Worm (Caenorhabditis elegans): ENCODE data around the gene F25E5.16.
A peak's percentile ranks its signal among the peaks of the same experiment; 100 is the strongest.

F25E5.16 gene

ce11 chrV:7413107-7413774, 24.8 kb upstream of the F25E5.16 start, which contains the start of gene F18E3.11 (continued):
- TF ChIP-seq elt-2 (tag; optimal IDR thresholded peaks at IDR 0.05) (no peak), efl-1 (optimal IDR thresholded peaks at IDR 0.05) (no peak), efl-1 (GFP tag; optimal IDR thresholded peaks at IDR 0.05 in 1 of 2) (peak in 1 of 2 experiments; percentile 91), snu-23 (GFP tag; optimal IDR thresholded peaks at IDR 0.05) (peak; percentile 69), tbx-2 (tag; optimal IDR thresholded peaks at IDR 0.05) (peak; percentile 47), elt-3 (tag; optimal IDR thresholded peaks at IDR 0.05) (peak in 3 of 6 experiments; percentile 31 to 88 (median 60)), hpl-2 (GFP tag; optimal IDR thresholded peaks at IDR 0.05) (no peak), zag-1 (tag; optimal IDR thresholded peaks at IDR 0.05) (no peak), nhr-71 (tag; optimal IDR thresholded peaks at IDR 0.05) (peak; percentile 74), nhr-90 (tag; optimal IDR thresholded peaks at IDR 0.05; ENCODE audit: poor library complexity) (no peak), unc-130 (tag; optimal IDR thresholded peaks at IDR 0.05) (peak; percentile 16), xbp-1 (tag; optimal IDR thresholded peaks at IDR 0.05) (no peak), aha-1 (tag; optimal IDR thresholded peaks at IDR 0.05) (no peak), nhr-20 (tag; optimal IDR thresholded peaks at IDR 0.05) (peak; percentile 88), C16A3.4 (tag; optimal IDR thresholded peaks at IDR 0.05) (no peak)

ce11 chrV:7414909-7415308, 23.2 kb upstream of the F25E5.16 start, which contains the start of gene F18E3.12:
F18E3.12 (plus strand) TSS chrV:7414985.
- TF ChIP-seq alr-1 (tag; optimal IDR thresholded peaks at IDR 0.05; ENCODE audit: borderline replicate concordance) = no peak
- TF ChIP-seq ceh-8 (GFP tag; optimal IDR thresholded peaks at IDR 0.05) = no peak
- peak in 1 of 2 experiments; percentile 12 for TF ChIP-seq lin-35 (GFP tag; optimal IDR thresholded peaks at IDR 0.05)
- TF ChIP-seq snu-23 (GFP tag; optimal IDR thresholded peaks at IDR 0.05) = no peak
- TF ChIP-seq zip-4 (GFP tag; optimal IDR thresholded peaks at IDR 0.05) = no peak
- no peak for TF ChIP-seq C04F5.9 (tag; optimal IDR thresholded peaks at IDR 0.05)

DNA sequence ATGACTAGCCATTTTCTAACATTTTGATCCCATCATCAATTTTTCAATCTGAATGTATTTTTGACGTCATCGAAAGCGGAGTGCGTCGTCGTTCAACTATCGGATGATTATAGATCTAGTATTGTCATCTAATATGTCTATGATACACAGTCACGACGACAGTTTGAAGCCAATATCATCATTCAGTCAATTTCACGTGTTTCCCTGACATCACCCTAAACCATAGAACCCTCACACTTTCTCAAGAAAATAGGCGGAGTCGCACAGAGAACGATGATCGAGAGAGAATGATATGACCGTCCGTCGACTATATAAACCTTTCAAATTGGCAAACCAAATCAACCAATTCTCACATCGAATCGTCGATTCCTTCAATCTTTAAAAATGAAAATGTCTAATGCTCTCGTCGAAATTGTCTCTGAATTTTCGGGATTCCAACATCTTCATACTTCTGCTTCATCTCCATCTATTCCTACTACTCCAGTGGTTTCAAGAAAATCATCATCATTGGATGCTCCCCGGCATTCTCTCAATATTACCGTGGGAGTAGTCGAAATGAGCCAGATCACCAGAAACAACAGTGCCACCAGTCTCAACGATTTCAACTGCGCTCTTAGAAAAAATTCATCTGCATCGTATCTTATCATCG, 22.2 kb upstream of the F25E5.16 start, which contains the start of gene F18E3.13:
TSS of gene F18E3.13 (plus strand) at position 385 of the 649 bp plus-strand sequence.
- TF ChIP-seq unc-62 (GFP tag; optimal IDR thresholded peaks at IDR 0.05) (no peak), ceh-8 (GFP tag; optimal IDR thresholded peaks at IDR 0.05) (no peak), blmp-1 (tag; optimal IDR thresholded peaks at IDR 0.05) (peak; percentile 90), lin-35 (GFP tag; optimal IDR thresholded peaks at IDR 0.05) (peak in 1 of 2 experiments; percentile 69), snu-23 (GFP tag; optimal IDR thresholded peaks at IDR 0.05) (peak; percentile 74), nhr-90 (tag; optimal IDR thresholded peaks at IDR 0.05; ENCODE audit: poor library complexity) (peak; percentile 78), ztf-4 (tag; optimal IDR thresholded peaks at IDR 0.05) (peak; percentile 50), aly-2 (tag; optimal IDR thresholded peaks at IDR 0.05) (no peak), lir-3 (tag; optimal IDR thresholded peaks at IDR 0.05; ENCODE audit: poor library complexity) (no peak), sup-37 (GFP tag; optimal IDR thresholded peaks at IDR 0.05) (no peak), nhr-19 (GFP tag; conservative IDR thresholded peaks at IDR 0.05) (peak; percentile 97), lin-15B (tag; optimal IDR thresholded peaks at IDR 0.05) (no peak), hpl-2 (GFP tag; optimal IDR thresholded peaks at IDR 0.05) (no peak), snpc-4 (tag; optimal IDR thresholded peaks at IDR 0.05) (no peak), zip-4 (GFP tag; optimal IDR thresholded peaks at IDR 0.05) (no peak), irx-1 (tag; optimal IDR thresholded peaks at IDR 0.05) (no peak), tbx-2 (tag; optimal IDR thresholded peaks at IDR 0.05) (peak; percentile 70), egl-13 (tag; optimal IDR thresholded peaks at IDR 0.05) (no peak), fkh-10 (GFP tag; optimal IDR thresholded peaks at IDR 0.05) (no peak), isw-1 (GFP tag; IDR thresholded peaks at IDR 0.05) (no peak), mdl-1 (tag; optimal IDR thresholded peaks at IDR 0.05) (peak in 1 of 2 experiments; percentile 83), C04F5.9 (tag; optimal IDR thresholded peaks at IDR 0.05) (no peak), C34B4.2 (tag; optimal IDR thresholded peaks at IDR 0.05) (no peak), jun-1 (tag; optimal IDR thresholded peaks at IDR 0.05) (peak; percentile 7), ceh-63 (GFP tag; optimal IDR thresholded peaks at IDR 0.05) (no peak), unc-130 (tag; optimal IDR thresholded peaks at IDR 0.05) (peak; percentile 32), lin-14 (GFP tag; optimal IDR thresholded peaks at IDR 0.05) (peak; percentile 71), grh-1 (GFP tag; IDR thresholded peaks at IDR 0.05) (peak; percentile 53; the same call in 1 of the 2 replicates), nhr-12 (tag; optimal IDR thresholded peaks at IDR 0.05) (no peak), efl-1 (optimal IDR thresholded peaks at IDR 0.05) (no peak), efl-1 (GFP tag; optimal IDR thresholded peaks at IDR 0.05 in 1 of 2) (peak in 1 of 2 experiments; percentile 89), skn-1 (tag; optimal IDR thresholded peaks at IDR 0.05) (peak; percentile 65), dpl-1 (GFP tag; optimal IDR thresholded peaks at IDR 0.05) (peak in 1 of 3 experiments; percentile 24), ceh-88 (GFP tag; IDR thresholded peaks at IDR 0.05) (no peak), nhr-47 (tag; optimal IDR thresholded peaks at IDR 0.05) (peak; percentile 34), zag-1 (tag; optimal IDR thresholded peaks at IDR 0.05) (no peak)
